Worm (Caenorhabditis elegans) whole organism, L2 larva: ENCODE results near the gene srlf-2.
A peak's percentile ranks its signal among the peaks of the same experiment; 100 is the strongest.

Experiments
- F13H6.1 ChIP-seq: sonication (generic microtip); optimal IDR thresholded peaks from 2 replicates; lab custom pipeline; 2016; ENCODE audit warnings: missing genetic modification characterization, missing compliant biosample characterization
- R02D3.7 ChIP-seq: fragments of 150-350 bp; optimal IDR thresholded peaks from 2 replicates; lab custom pipeline; 2014; ENCODE audit warnings: missing biosample characterization, missing genetic modification characterization
- Y55F3AM.14 ChIP-seq: fragments of 200-800 bp; sonication (Bioruptor generic); optimal IDR thresholded peaks from 2 replicates; lab custom pipeline; 2018; ENCODE audit warnings: mild to moderate bottlenecking, missing genetic modification characterization, missing compliant biosample characterization
- ZK546.5 ChIP-seq: sonication (generic microtip); optimal IDR thresholded peaks from 2 replicates; lab custom pipeline; 2017; ENCODE audit warnings: missing biosample characterization, missing genetic modification characterization
- alr-1 ChIP-seq: fragments of 150-350 bp; optimal IDR thresholded peaks from 2 replicates; lab custom pipeline; 2014; ENCODE audit warnings: missing biosample characterization, missing genetic modification characterization
- aly-2 ChIP-seq: fragments of 150-350 bp; optimal IDR thresholded peaks from 2 replicates; lab custom pipeline; 2014; ENCODE audit warnings: missing biosample characterization, missing genetic modification characterization
- ama-1 ChIP-seq: fragments of 150-350 bp; optimal IDR thresholded peaks from 2 replicates; lab custom pipeline; 2018; ENCODE audit warnings: inconsistent platforms
- blmp-1 ChIP-seq: sonication (generic microtip); optimal IDR thresholded peaks from 2 replicates; lab custom pipeline; 2017; ENCODE audit warnings: missing genetic modification characterization, mild to moderate bottlenecking, missing compliant biosample characterization, antibody characterized with exemption, moderate library complexity; ENCODE audit not compliant: insufficient read depth
- ceh-82 ChIP-seq: fragments of 150-350 bp; optimal IDR thresholded peaks from 2 replicates; lab custom pipeline; 2014; ENCODE audit warnings: missing biosample characterization, missing genetic modification characterization
- crh-2 ChIP-seq: sonication (generic microtip); optimal IDR thresholded peaks from 2 replicates; lab custom pipeline; 2017; ENCODE audit warnings: missing biosample characterization, missing genetic modification characterization
- dmd-4 ChIP-seq: sonication (generic microtip); optimal IDR thresholded peaks from 2 replicates; lab custom pipeline; 2017; ENCODE audit warnings: missing biosample characterization, missing genetic modification characterization
- egl-27 ChIP-seq: sonication (generic microtip); optimal IDR thresholded peaks from 3 replicates; lab custom pipeline; 2017; ENCODE audit warnings: missing biosample characterization, missing genetic modification reagents, missing genetic modification characterization
- elt-3 ChIP-seq: sonication (generic microtip); optimal IDR thresholded peaks from 2 replicates; lab custom pipeline; 2017; ENCODE audit warnings: missing biosample characterization, missing genetic modification characterization
- fos-1 ChIP-seq: fragments of 150-350 bp; optimal IDR thresholded peaks from 2 replicates; lab custom pipeline; 2014; ENCODE audit warnings: missing biosample characterization, missing genetic modification characterization
- gmeb-1 ChIP-seq: fragments of 150-350 bp; optimal IDR thresholded peaks from 2 replicates; lab custom pipeline; 2014; ENCODE audit warnings: missing biosample characterization, missing genetic modification characterization
- lin-11 ChIP-seq: fragments of 150-350 bp; sonication (generic microtip); optimal IDR thresholded peaks from 2 replicates; lab custom pipeline; 2014; ENCODE audit warnings: missing biosample characterization, missing genetic modification characterization, inconsistent platforms, mixed read lengths
- lin-13 ChIP-seq: fragments of 150-350 bp; optimal IDR thresholded peaks from 2 replicates; lab custom pipeline; 2014; ENCODE audit warnings: missing biosample characterization, missing genetic modification reagents, missing genetic modification characterization
- lsy-2 ChIP-seq, 2 experiments: fragments of 150-350 bp in 1 of 2; sonication (generic microtip) in 1 of 2; optimal IDR thresholded peaks; 2 replicates each; lab custom pipeline; 2014 to 2017; ENCODE audit warnings: missing biosample characterization in 2 of 2, missing genetic modification characterization in 2 of 2
- mbf-1 ChIP-seq: sonication (generic microtip); optimal IDR thresholded peaks from 2 replicates; lab custom pipeline; 2017; ENCODE audit warnings: missing biosample characterization, missing genetic modification characterization
- mdl-1 ChIP-seq, 2 experiments: fragments of 150-350 bp in 1 of 2; sonication (generic microtip) in 1 of 2; optimal IDR thresholded peaks; 2 replicates each; lab custom pipeline; 2017; ENCODE audit warnings: missing biosample characterization in 2 of 2, missing genetic modification characterization in 2 of 2
- nhr-10 ChIP-seq: sonication (generic microtip); optimal IDR thresholded peaks from 2 replicates; lab custom pipeline; 2017; ENCODE audit warnings: missing biosample characterization, missing genetic modification characterization
- nhr-11 ChIP-seq: fragments of 150-350 bp; optimal IDR thresholded peaks from 2 replicates; lab custom pipeline; 2014; ENCODE audit warnings: missing biosample characterization, missing genetic modification characterization
- nhr-129 ChIP-seq: fragments of 150-350 bp; optimal IDR thresholded peaks from 2 replicates; lab custom pipeline; 2014; ENCODE audit warnings: missing biosample characterization, missing genetic modification characterization
- nhr-21 ChIP-seq: fragments of 150-350 bp; optimal IDR thresholded peaks from 2 replicates; lab custom pipeline; 2014; ENCODE audit warnings: missing biosample characterization, missing genetic modification characterization
- nhr-23 ChIP-seq: fragments of 150-350 bp; optimal IDR thresholded peaks from 2 replicates; lab custom pipeline; 2014; ENCODE audit warnings: missing biosample characterization, missing genetic modification reagents, missing genetic modification characterization
- nhr-237 ChIP-seq: fragments of 150-350 bp; optimal IDR thresholded peaks from 2 replicates; lab custom pipeline; 2014; ENCODE audit warnings: missing biosample characterization, missing genetic modification characterization
- nhr-25 ChIP-seq: fragments of 150-350 bp; sonication (generic microtip); optimal IDR thresholded peaks from 3 replicates; lab custom pipeline; 2014; ENCODE audit warnings: missing biosample characterization, missing genetic modification characterization
- nhr-6 ChIP-seq: fragments of 150-350 bp; optimal IDR thresholded peaks from 2 replicates; lab custom pipeline; 2014; ENCODE audit warnings: missing biosample characterization, missing genetic modification characterization
- sem-4 ChIP-seq: fragments of 150-350 bp; optimal IDR thresholded peaks from 2 replicates; lab custom pipeline; 2014; ENCODE audit warnings: missing biosample characterization, missing genetic modification reagents, missing genetic modification characterization
- skn-1 ChIP-seq: sonication (generic microtip); optimal IDR thresholded peaks from 2 replicates; lab custom pipeline; 2017; ENCODE audit warnings: missing biosample characterization, missing genetic modification characterization
- sma-3 ChIP-seq: sonication (generic microtip); optimal IDR thresholded peaks from 2 replicates; lab custom pipeline; 2016; ENCODE audit warnings: missing genetic modification reagents, missing genetic modification characterization, missing compliant biosample characterization
- sma-9 ChIP-seq, 2 experiments: fragments of 150-350 bp in 1 of 2; sonication (generic microtip) in 1 of 2; optimal IDR thresholded peaks; 2 replicates each; lab custom pipeline; 2014 to 2016; ENCODE audit warnings: missing genetic modification characterization in 2 of 2, mild to moderate bottlenecking in 1 of 2, missing biosample characterization in 1 of 2, missing compliant biosample characterization in 1 of 2, missing genetic modification reagents in 1 of 2, moderate library complexity in 1 of 2
- unc-39 ChIP-seq: fragments of 150-350 bp; optimal IDR thresholded peaks from 2 replicates; lab custom pipeline; 2014; ENCODE audit warnings: missing biosample characterization, missing genetic modification characterization
- unc-55 ChIP-seq: fragments of 150-350 bp; sonication (generic microtip); optimal IDR thresholded peaks from 3 replicates; lab custom pipeline; 2014; ENCODE audit warnings: missing biosample characterization, missing genetic modification reagents, missing genetic modification characterization
- unc-62 ChIP-seq: fragments of 150-350 bp; optimal IDR thresholded peaks from 2 replicates; lab custom pipeline; 2014; ENCODE audit warnings: missing biosample characterization, missing genetic modification reagents, missing genetic modification characterization
- zag-1 ChIP-seq: fragments of 150-350 bp; optimal IDR thresholded peaks from 2 replicates; lab custom pipeline; 2014; ENCODE audit warnings: missing biosample characterization, missing genetic modification characterization
- ztf-1 ChIP-seq: fragments of 200-800 bp; sonication (Bioruptor generic); conservative IDR thresholded peaks from 2 replicates; pipeline ENCODE4 v1.3.6; 2022; ENCODE audit warnings: missing genetic modification characterization, missing compliant biosample characterization
- ztf-11 ChIP-seq: sonication (generic microtip); optimal IDR thresholded peaks from 2 replicates; lab custom pipeline; 2017; ENCODE audit warnings: missing biosample characterization, missing genetic modification characterization
- ztf-4 ChIP-seq: fragments of 150-350 bp; optimal IDR thresholded peaks from 2 replicates; lab custom pipeline; 2014; ENCODE audit warnings: missing biosample characterization, missing genetic modification characterization

The srlf-2 gene

ce11 chrIV:8463069-8463468 is 26.9 kb upstream of the srlf-2 start (continued):
- TF ChIP-seq crh-2 (peak; percentile 14), nhr-25 (tag; lab: Kevin White, UChicago) (peak; percentile 71), lsy-2 (tag; optimal IDR thresholded peaks at IDR 0.05; lab: Kevin White, UChicago) (no peak), blmp-1 (tag; lab: Kevin White, UChicago) (peak; percentile 55), lin-13 (GFP tag; lab: Kevin White, UChicago) (no peak), lin-11 (tag; lab: Kevin White, UChicago) (no peak), nhr-21 (peak; percentile 57), elt-3 (tag; lab: Kevin White, UChicago) (no peak), sma-3 (GFP tag; lab: Kevin White, UChicago) (peak; percentile 44), zag-1 (tag; lab: Kevin White, UChicago) (no peak), F13H6.1 (tag; lab: Kevin White, UChicago) (no peak), ztf-1 (GFP tag; lab: Robert Waterston, UW) (no peak), fos-1 (tag; lab: Kevin White, UChicago) (no peak), sma-9 (GFP tag; optimal IDR thresholded peaks at IDR 0.05; lab: Kevin White, UChicago) (peak; percentile 78), sma-9 (tag; optimal IDR thresholded peaks at IDR 0.05; lab: Kevin White, UChicago) (no peak), nhr-129 (tag; lab: Kevin White, UChicago) (no peak), ztf-11 (tag; lab: Kevin White, UChicago) (no peak), egl-27 (no peak)

- TF ChIP-seq egl-27 (no peak), nhr-23 (tag; lab: Kevin White, UChicago) (no peak), sem-4 (tag; lab: Kevin White, UChicago) (no peak), aly-2 (no peak), nhr-237 (tag; lab: Kevin White, UChicago) (no peak), F13H6.1 (tag; lab: Kevin White, UChicago) (no peak), nhr-11 (no peak), alr-1 (tag; lab: Kevin White, UChicago) (no peak), ztf-11 (tag; lab: Kevin White, UChicago) (no peak), dmd-4 (tag; lab: Kevin White, UChicago) (no peak), lin-13 (GFP tag; lab: Kevin White, UChicago) (no peak), unc-55 (GFP tag; lab: Kevin White, UChicago) (no peak), ztf-1 (GFP tag; lab: Robert Waterston, UW) (no peak), crh-2 (no peak), R02D3.7 (tag; lab: Kevin White, UChicago) (no peak), zag-1 (tag; lab: Kevin White, UChicago) (no peak), Y55F3AM.14 (no peak), ama-1 (lab: Kevin White, UChicago) (no peak)
Measured at ce11 chrIV:8463716-8464115, 26.3 kb upstream of the srlf-2 start, which contains the start of gene str-176. str-176 (minus strand) TSS chrIV:8463816.

ce11 chrIV:8464187-8464586 is 25.8 kb upstream of the srlf-2 start:
- TF ChIP-seq nhr-6 (no peak), nhr-25 (tag; lab: Kevin White, UChicago) (peak; percentile 62), unc-55 (GFP tag; lab: Kevin White, UChicago) (no peak), blmp-1 (tag; lab: Kevin White, UChicago) (peak; percentile 39), crh-2 (peak; percentile 20), ceh-82 (no peak), mdl-1 (tag; optimal IDR thresholded peaks at IDR 0.05; lab: Kevin White, UChicago) (peak in 1 of 2 experiments; percentile 6), sma-9 (GFP tag; optimal IDR thresholded peaks at IDR 0.05; lab: Kevin White, UChicago) (peak; percentile 28), sma-9 (tag; optimal IDR thresholded peaks at IDR 0.05; lab: Kevin White, UChicago) (no peak)

- TF ChIP-seq mdl-1 (tag; optimal IDR thresholded peaks at IDR 0.05; lab: Kevin White, UChicago) (no peak), sma-3 (GFP tag; lab: Kevin White, UChicago) (no peak), alr-1 (tag; lab: Kevin White, UChicago) (no peak), mbf-1 (tag; lab: Kevin White, UChicago) (no peak), nhr-10 (no peak), unc-39 (tag; lab: Kevin White, UChicago) (no peak), lin-11 (tag; lab: Kevin White, UChicago) (no peak), R02D3.7 (tag; lab: Kevin White, UChicago) (no peak), nhr-23 (tag; lab: Kevin White, UChicago) (no peak), crh-2 (no peak), unc-55 (GFP tag; lab: Kevin White, UChicago) (no peak), unc-62 (no peak), skn-1 (tag; lab: Kevin White, UChicago) (no peak), gmeb-1 (tag; lab: Kevin White, UChicago) (no peak), ZK546.5 (tag; lab: Kevin White, UChicago) (no peak), sem-4 (tag; lab: Kevin White, UChicago) (no peak), ztf-4 (tag; lab: Kevin White, UChicago) (no peak), zag-1 (tag; lab: Kevin White, UChicago) (no peak), elt-3 (tag; lab: Kevin White, UChicago) (no peak)
Measured at ce11 chrIV:8472493-8472892, 17.5 kb upstream of the srlf-2 start, which contains the start of gene oat-1. oat-1 (minus strand) TSS chrIV:8472593.
